Worm (Caenorhabditis elegans) whole organism, L1 larva: ENCODE measurements around the gene T04A8.8.

Experiments
- aha-1 ChIP-seq: fragments of 150-350 bp; optimal IDR thresholded peaks from 2 replicates; lab custom pipeline; 2014; ENCODE audit warnings: missing biosample characterization, missing genetic modification characterization
- aly-2 ChIP-seq: fragments of 150-350 bp; optimal IDR thresholded peaks from 2 replicates; lab custom pipeline; 2014; ENCODE audit warnings: missing biosample characterization, missing genetic modification characterization
- ama-1 ChIP-seq: fragments of 150-350 bp; optimal IDR thresholded peaks from 2 replicates; lab custom pipeline; 2014
- egl-27 ChIP-seq, 2 experiments: fragments of 150-350 bp in 1 of 2; sonication (generic microtip); optimal IDR thresholded peaks; 3 replicates each; lab custom pipeline; 2017 to 2018; ENCODE audit warnings: missing biosample characterization in 2 of 2, missing genetic modification characterization in 2 of 2, missing genetic modification reagents in 2 of 2
- elt-2 ChIP-seq: sonication (generic microtip); optimal IDR thresholded peaks from 2 replicates; lab custom pipeline; 2016; ENCODE audit warnings: missing genetic modification characterization, mild to moderate bottlenecking, inconsistent platforms, missing compliant biosample characterization, missing genetic modification reagents
- lir-3 ChIP-seq: sonication (generic microtip); optimal IDR thresholded peaks from 2 replicates; lab custom pipeline; 2016; ENCODE audit warnings: mild to moderate bottlenecking, missing genetic modification characterization, moderate library complexity, missing compliant biosample characterization; ENCODE audit not compliant: poor library complexity
- pqm-1 ChIP-seq: sonication (generic microtip); optimal IDR thresholded peaks from 3 replicates; lab custom pipeline; 2017; ENCODE audit warnings: missing biosample characterization, missing genetic modification characterization
- skn-1 ChIP-seq: fragments of 150-350 bp; optimal IDR thresholded peaks from 2 replicates; lab custom pipeline; 2014; ENCODE audit warnings: missing biosample characterization, missing genetic modification characterization
- snpc-4 ChIP-seq: fragments of 150-350 bp; optimal IDR thresholded peaks from 2 replicates; lab custom pipeline; 2014; ENCODE audit warnings: missing biosample characterization, missing genetic modification characterization
- sox-4 ChIP-seq: sonication (generic microtip); optimal IDR thresholded peaks from 2 replicates; lab custom pipeline; 2016; ENCODE audit warnings: missing genetic modification characterization, missing compliant biosample characterization
- tbx-2 ChIP-seq: sonication (generic microtip); optimal IDR thresholded peaks from 2 replicates; lab custom pipeline; 2016; ENCODE audit warnings: missing genetic modification characterization, missing compliant biosample characterization

- TF ChIP-seq skn-1 (no peak), lir-3 (tag; lab: Kevin White, UChicago) (no peak), aha-1 (no peak), aly-2 (tag; lab: Kevin White, UChicago) (no peak), tbx-2 (tag; lab: Kevin White, UChicago) (no peak), egl-27 (tag; optimal IDR thresholded peaks at IDR 0.05; lab: Kevin White, UChicago) (no peak), elt-2 (no peak), snpc-4 (tag; lab: Kevin White, UChicago) (no peak), pqm-1 (tag; lab: Kevin White, UChicago) (no peak), sox-4 (tag; lab: Kevin White, UChicago) (no peak), ama-1 (lab: Kevin White, UChicago) (no peak)
Measured at ce11 chrIII:4671949-4672348, 21.8 kb upstream of the T04A8.8 start, which contains the start of gene srg-13.
